Worm (Caenorhabditis elegans) whole organism, early embryonic: ENCODE results near the gene C18H7.6.

Source experiments
- F13C5.2 ChIP-seq: sonication (generic microtip); optimal IDR thresholded peaks from 2 replicates; lab custom pipeline; 2017; ENCODE audit warnings: mild to moderate bottlenecking, missing genetic modification characterization, inconsistent platforms, missing compliant biosample characterization
- ama-1 ChIP-seq: fragments of 150-350 bp; optimal IDR thresholded peaks from 2 replicates; lab custom pipeline; 2014
- hmg-4 ChIP-seq: fragments of 200-800 bp; sonication (Bioruptor generic); optimal IDR thresholded peaks from 2 replicates; lab custom pipeline; 2018; ENCODE audit warnings: mild to moderate bottlenecking, missing genetic modification characterization, missing compliant biosample characterization
- hnd-1 ChIP-seq: sonication (generic microtip); optimal IDR thresholded peaks from 2 replicates; lab custom pipeline; 2016; ENCODE audit warnings: missing genetic modification characterization, missing compliant biosample characterization
- scrt-1 ChIP-seq: fragments of 200-800 bp; sonication (Bioruptor generic); IDR thresholded peaks from 2 replicates; pipeline ENCODE4 v1.3.6; 2022; ENCODE audit warnings: missing genetic modification characterization, missing compliant biosample characterization
- sea-1 ChIP-seq: fragments of 200-800 bp; sonication (Bioruptor generic); conservative IDR thresholded peaks from 2 replicates; pipeline ENCODE4 v1.3.6; 2022; ENCODE audit warnings: missing genetic modification characterization, missing compliant biosample characterization
- tbx-11 ChIP-seq: fragments of 200-800 bp; sonication (Bioruptor generic); IDR thresholded peaks from 2 replicates; pipeline ENCODE4 v1.3.6; 2022; ENCODE audit warnings: missing genetic modification characterization, missing compliant biosample characterization
- tra-4 ChIP-seq: sonication (generic microtip); optimal IDR thresholded peaks from 2 replicates; lab custom pipeline; 2017; ENCODE audit warnings: missing genetic modification characterization, missing compliant biosample characterization

- TF ChIP-seq tra-4 (tag; lab: Kevin White, UChicago) (no peak), ama-1 (lab: Kevin White, UChicago) (no peak), tbx-11 (GFP tag; lab: Robert Waterston, UW) (no peak), sea-1 (no peak), hmg-4 (GFP tag; lab: Kevin White, UChicago) (no peak), F13C5.2 (tag; lab: Kevin White, UChicago) (no peak), scrt-1 (GFP tag; lab: Robert Waterston, UW) (no peak), hnd-1 (tag; lab: Kevin White, UChicago) (no peak)
These were observed 35.0 kb upstream of the C18H7.6 start, which contains the start of gene nhr-76 for ce11 chrIV:627237-627636.
